Worm (Caenorhabditis elegans): Measurements from ENCODE around the gene F56A8.5.

- TF ChIP-seq tab-1 (GFP tag; IDR thresholded peaks at IDR 0.05) = no peak
- no peak for TF ChIP-seq ztf-29 (GFP tag; IDR thresholded peaks at IDR 0.05)
These were observed 1.4 kb downstream of the F56A8.5 start for ce11 chrIII:13267046-13267445.
